Fruit fly (Drosophila melanogaster) whole organism, embryonic: ENCODE results near the gene Hs6st.
A peak's percentile ranks its signal among the peaks of the same experiment; 100 is the strongest.

Source experiments
- Ada2b ChIP-seq: fragments of 200-800 bp; sonication (Bioruptor generic); IDR thresholded peaks from 2 replicates; pipeline ENCODE4 v1.3.6; 2022; ENCODE audit warnings: missing biosample characterization, missing genetic modification characterization
- Atf-2 ChIP-seq: fragments of 200-800 bp; sonication (Bioruptor generic); optimal IDR thresholded peaks from 2 replicates; lab custom pipeline; 2016; ENCODE audit warnings: missing biosample characterization, missing genetic modification characterization
- CG10209 ChIP-seq: fragments of 200-800 bp; sonication (Bioruptor generic); optimal IDR thresholded peaks from 3 replicates; lab custom pipeline; 2017; ENCODE audit warnings: missing biosample characterization, mild to moderate bottlenecking, missing genetic modification characterization, missing genetic modification reagents
- CG10565 ChIP-seq: fragments of 200-800 bp; sonication (Bioruptor generic); optimal IDR thresholded peaks from 3 replicates; lab custom pipeline; 2016; ENCODE audit warnings: missing biosample characterization, mild to moderate bottlenecking, missing genetic modification characterization
- CG12236 ChIP-seq: fragments of 200-800 bp; sonication (Bioruptor generic); optimal IDR thresholded peaks from 2 replicates; lab custom pipeline; 2016; ENCODE audit warnings: missing biosample characterization, missing genetic modification characterization
- CG13624 ChIP-seq: fragments of 200-800 bp; sonication (Bioruptor generic); optimal IDR thresholded peaks from 2 replicates; lab custom pipeline; 2016; ENCODE audit warnings: missing biosample characterization, missing genetic modification characterization
- CG14667 ChIP-seq: fragments of 200-800 bp; sonication (Bioruptor generic); IDR thresholded peaks from 2 replicates; pipeline ENCODE4 v1.3.6; 2022; ENCODE audit warnings: missing biosample characterization, missing genetic modification characterization
- CG14860 ChIP-seq: fragments of 200-800 bp; sonication (Bioruptor generic); IDR thresholded peaks from 3 replicates; pipeline ENCODE4 v1.3.6; 2022; ENCODE audit warnings: missing biosample characterization, missing genetic modification characterization; ENCODE audit not compliant: partially characterized antibody
- CG17359 ChIP-seq: fragments of 200-800 bp; sonication (Bioruptor generic); optimal IDR thresholded peaks from 3 replicates; lab custom pipeline; 2018; ENCODE audit warnings: missing biosample characterization, mild to moderate bottlenecking, missing genetic modification characterization, moderate library complexity
- CG17568 ChIP-seq: fragments of 200-800 bp; sonication (Bioruptor generic); optimal IDR thresholded peaks from 2 replicates; lab custom pipeline; 2018; ENCODE audit warnings: missing biosample characterization, mild to moderate bottlenecking, missing genetic modification characterization, moderate library complexity
- CG17912 ChIP-seq: fragments of 200-800 bp; sonication (Bioruptor generic); optimal IDR thresholded peaks from 2 replicates; lab custom pipeline; 2018; ENCODE audit warnings: missing biosample characterization, mild to moderate bottlenecking, missing genetic modification characterization
- CG3163 ChIP-seq: fragments of 200-800 bp; sonication (Bioruptor generic); optimal IDR thresholded peaks from 3 replicates; lab custom pipeline; 2016; ENCODE audit warnings: missing biosample characterization, missing genetic modification characterization
- CG3281 ChIP-seq: fragments of 200-800 bp; sonication (Bioruptor generic); optimal IDR thresholded peaks from 3 replicates; lab custom pipeline; 2017; ENCODE audit warnings: missing biosample characterization, mild to moderate bottlenecking, missing genetic modification characterization
- CG34376 ChIP-seq: fragments of 200-800 bp; sonication (Bioruptor generic); optimal IDR thresholded peaks from 2 replicates; lab custom pipeline; 2018; ENCODE audit warnings: missing biosample characterization, mild to moderate bottlenecking, missing genetic modification characterization
- CG4424 ChIP-seq: fragments of 200-800 bp; sonication (Bioruptor generic); optimal IDR thresholded peaks from 3 replicates; lab custom pipeline; 2016; ENCODE audit warnings: missing biosample characterization, missing genetic modification characterization
- CG6254 ChIP-seq: fragments of 200-800 bp; sonication (Bioruptor generic); optimal IDR thresholded peaks from 3 replicates; lab custom pipeline; 2017; ENCODE audit warnings: mild to moderate bottlenecking, missing biosample characterization, missing genetic modification reagents, missing genetic modification characterization
- CG6813 ChIP-seq: fragments of 200-800 bp; sonication (Bioruptor generic); optimal IDR thresholded peaks from 2 replicates; lab custom pipeline; 2017; ENCODE audit warnings: missing biosample characterization, missing genetic modification characterization, mild to moderate bottlenecking, moderate library complexity, missing genetic modification reagents
- CG6854 ChIP-seq: fragments of 200-800 bp; sonication (Bioruptor generic); optimal IDR thresholded peaks from 3 replicates; lab custom pipeline; 2017; ENCODE audit warnings: missing biosample characterization, mild to moderate bottlenecking, missing genetic modification characterization
- CG9215 ChIP-seq: fragments of 200-800 bp; sonication (Bioruptor generic); IDR thresholded peaks from 2 replicates; pipeline ENCODE4 v1.3.6; 2022; ENCODE audit warnings: missing biosample characterization, missing genetic modification characterization
- CG9797 ChIP-seq: fragments of 200-800 bp; sonication (Bioruptor generic); optimal IDR thresholded peaks from 3 replicates; lab custom pipeline; 2018; ENCODE audit warnings: missing biosample characterization, mild to moderate bottlenecking, missing genetic modification characterization
- CHES-1-like ChIP-seq: fragments of 200-800 bp; sonication (Bioruptor generic); optimal IDR thresholded peaks from 2 replicates; lab custom pipeline; 2016; ENCODE audit warnings: missing biosample characterization, missing genetic modification characterization
- Dbx ChIP-seq: fragments of 200-800 bp; sonication (Bioruptor generic); IDR thresholded peaks from 3 replicates; pipeline ENCODE4 v1.3.6; 2022; ENCODE audit warnings: missing biosample characterization, missing genetic modification characterization
- Eip74EF ChIP-seq, 2 experiments: fragments of 200-800 bp in 1 of 2; fragments of >200 bp in 1 of 2; sonication (Bioruptor generic) in 1 of 2; optimal IDR thresholded peaks; 2 replicates each; lab custom pipeline; 2017 to 2019; ENCODE audit warnings: missing biosample characterization in 2 of 2, missing genetic modification characterization in 2 of 2, mild to moderate bottlenecking in 1 of 2, moderate library complexity in 1 of 2
- Elba2 ChIP-seq: fragments of 200-800 bp; sonication (Bioruptor generic); optimal IDR thresholded peaks from 3 replicates; lab custom pipeline; 2016; ENCODE audit warnings: missing biosample characterization, missing genetic modification characterization
- Fer2 ChIP-seq: fragments of 200-800 bp; sonication (Bioruptor generic); optimal IDR thresholded peaks from 2 replicates; lab custom pipeline; 2018; ENCODE audit warnings: missing biosample characterization, mild to moderate bottlenecking, missing genetic modification characterization, moderate library complexity
- GATAe ChIP-seq: fragments of 200-800 bp; sonication (Bioruptor generic); conservative IDR thresholded peaks from 2 replicates; pipeline ENCODE4 v1.3.6; 2022; ENCODE audit warnings: missing biosample characterization, missing genetic modification characterization
- Hsf ChIP-seq: fragments of 200-800 bp; sonication (Bioruptor generic); optimal IDR thresholded peaks from 3 replicates; lab custom pipeline; 2016; ENCODE audit warnings: missing biosample characterization, missing genetic modification characterization
- Max ChIP-seq: fragments of 200-800 bp; sonication (Bioruptor generic); optimal IDR thresholded peaks from 2 replicates; lab custom pipeline; 2016; ENCODE audit warnings: missing biosample characterization, mild to moderate bottlenecking, missing genetic modification characterization
- Myb ChIP-seq: fragments of 200-800 bp; sonication (Bioruptor generic); optimal IDR thresholded peaks from 2 replicates; lab custom pipeline; 2016; ENCODE audit warnings: missing biosample characterization, missing genetic modification characterization
- Oaz ChIP-seq: fragments of 200-800 bp; sonication (Bioruptor generic); IDR thresholded peaks from 2 replicates; pipeline ENCODE4 v1.3.6; 2022; ENCODE audit warnings: missing biosample characterization, missing genetic modification characterization
- Taf1 ChIP-seq: fragments of 200-800 bp; sonication (Bioruptor generic); IDR thresholded peaks from 2 replicates; pipeline ENCODE4 v1.3.6; 2022; ENCODE audit warnings: missing biosample characterization, missing genetic modification characterization
- Trl ChIP-seq, 3 experiments: fragments of >200 bp in 2 of 3; fragments of 200-800 bp in 1 of 3; sonication (Bioruptor generic) in 1 of 3; optimal IDR thresholded peaks; 2 replicates in 1 of 3; 3 replicates in 2 of 3; lab custom pipeline; 2016 to 2017; ENCODE audit warnings: missing biosample characterization in 1 of 3, missing genetic modification characterization in 1 of 3
- Xrp1 ChIP-seq: fragments of 200-800 bp; sonication (Bioruptor generic); IDR thresholded peaks from 2 replicates; pipeline ENCODE4 v1.3.6; 2022; ENCODE audit warnings: missing biosample characterization, missing genetic modification characterization
- amos ChIP-seq: fragments of 200-800 bp; sonication (Bioruptor generic); IDR thresholded peaks from 2 replicates; pipeline ENCODE4 v1.3.6; 2022; ENCODE audit warnings: missing biosample characterization, missing genetic modification characterization; ENCODE audit not compliant: partially characterized antibody
- danr ChIP-seq: fragments of 200-800 bp; sonication (Bioruptor generic); IDR thresholded peaks from 2 replicates; pipeline ENCODE4 v1.3.6; 2022; ENCODE audit warnings: missing biosample characterization, missing genetic modification characterization
- dm ChIP-seq: fragments of 200-800 bp; sonication (Bioruptor generic); optimal IDR thresholded peaks from 3 replicates; lab custom pipeline; 2016; ENCODE audit warnings: missing biosample characterization, missing genetic modification characterization
- exex ChIP-seq: fragments of 200-800 bp; sonication (Bioruptor generic); optimal IDR thresholded peaks from 4 replicates; lab custom pipeline; 2018; ENCODE audit warnings: missing biosample characterization, mild to moderate bottlenecking, missing genetic modification characterization, moderate library complexity
- eyg ChIP-seq: fragments of 200-800 bp; sonication (Bioruptor generic); optimal IDR thresholded peaks from 3 replicates; lab custom pipeline; 2016; ENCODE audit warnings: missing biosample characterization, missing genetic modification characterization
- hth ChIP-seq: fragments of >200 bp; optimal IDR thresholded peaks from 2 replicates; lab custom pipeline; 2017; ENCODE audit warnings: inconsistent platforms
- ind ChIP-seq: fragments of 200-800 bp; sonication (Bioruptor generic); optimal IDR thresholded peaks from 3 replicates; lab custom pipeline; 2016; ENCODE audit warnings: missing biosample characterization, missing genetic modification characterization
- nerfin-1 ChIP-seq: fragments of 200-800 bp; sonication (Bioruptor generic); optimal IDR thresholded peaks from 3 replicates; lab custom pipeline; 2019; ENCODE audit warnings: missing biosample characterization, mild to moderate bottlenecking, missing genetic modification characterization, moderate library complexity
- nom ChIP-seq: fragments of 200-800 bp; sonication (Bioruptor generic); optimal IDR thresholded peaks from 2 replicates; lab custom pipeline; 2017; ENCODE audit warnings: missing biosample characterization, missing genetic modification characterization, mild to moderate bottlenecking, moderate library complexity, missing genetic modification reagents
- org-1 ChIP-seq: fragments of 200-800 bp; sonication (Bioruptor generic); optimal IDR thresholded peaks from 2 replicates; lab custom pipeline; 2017; ENCODE audit warnings: missing biosample characterization, missing genetic modification characterization
- pros ChIP-seq: fragments of 200-800 bp; sonication (Bioruptor generic); optimal IDR thresholded peaks from 3 replicates; lab custom pipeline; 2019; ENCODE audit warnings: missing biosample characterization, mild to moderate bottlenecking, missing genetic modification characterization, moderate library complexity
- repo ChIP-seq: fragments of 200-800 bp; sonication (Bioruptor generic); optimal IDR thresholded peaks from 2 replicates; lab custom pipeline; 2016; ENCODE audit warnings: missing biosample characterization, missing genetic modification characterization
- sc ChIP-seq, 3 experiments: fragments of >200 bp in 2 of 3; fragments of 200-800 bp in 1 of 3; sonication (Bioruptor generic) in 1 of 3; optimal IDR thresholded peaks; 2 replicates in 2 of 3; 3 replicates in 1 of 3; lab custom pipeline; 2017; ENCODE audit warnings: mild to moderate bottlenecking in 1 of 3, missing biosample characterization in 1 of 3, missing genetic modification characterization in 1 of 3, missing genetic modification reagents in 1 of 3
- sr ChIP-seq: fragments of 200-800 bp; sonication (Bioruptor generic); IDR thresholded peaks from 3 replicates; pipeline ENCODE4 v1.3.6; 2022; ENCODE audit warnings: missing biosample characterization, missing genetic modification characterization
- ssp ChIP-seq: fragments of 200-800 bp; sonication (Bioruptor generic); IDR thresholded peaks from 2 replicates; pipeline ENCODE4 v1.3.6; 2022; ENCODE audit warnings: missing biosample characterization, missing genetic modification characterization
- unc-4 ChIP-seq: fragments of 200-800 bp; sonication (Bioruptor generic); IDR thresholded peaks from 2 replicates; pipeline ENCODE4 v1.3.6; 2022; ENCODE audit warnings: missing biosample characterization, missing genetic modification characterization; ENCODE audit not compliant: partially characterized antibody
- zen2 ChIP-seq: fragments of 200-800 bp; sonication (Bioruptor generic); IDR thresholded peaks from 3 replicates; pipeline ENCODE4 v1.3.6; 2022; ENCODE audit warnings: missing biosample characterization, missing genetic modification characterization; ENCODE audit not compliant: partially characterized antibody

The Hs6st gene

dm6 chr3R:19999474-19999873 is 8.8 kb downstream of the Hs6st start (continued):
- TF ChIP-seq CG14860 (GFP tag; lab: Robert Waterston, UW) (no peak), hth (lab: Kevin White, UChicago) (no peak), ssp (GFP tag; lab: Robert Waterston, UW) (peak; percentile 69), CG6813 (peak; percentile 54), CG4424 (GFP tag; lab: Kevin White, UChicago) (peak; percentile 67), Dbx (GFP tag; lab: Robert Waterston, UW) (peak; percentile 76), CG9215 (GFP tag; lab: Robert Waterston, UW) (no peak; the same call in 1 of the 2 replicates), Max (GFP tag; lab: Kevin White, UChicago) (peak; percentile 13), pros (no peak), Taf1 (GFP tag; lab: Robert Waterston, UW) (0 out of 2 replicates have a peak, but pooled peaks have one; percentile 36), Ada2b (peak; percentile 75), eyg (no peak), Myb (no peak), Eip74EF (GFP tag; optimal IDR thresholded peaks at IDR 0.05; lab: Kevin White, UChicago) (peak in 1 of 2 experiments; percentile 72), zen2 (no peak), CG9797 (no peak), Atf-2 (GFP tag; lab: Kevin White, UChicago) (no peak), repo (GFP tag; lab: Kevin White, UChicago) (no peak), CG34376 (GFP tag; lab: Kevin White, UChicago) (no peak), CG12236 (no peak), CG17912 (no peak), Hsf (peak; percentile 49), Trl (optimal IDR thresholded peaks at IDR 0.05; lab: Kevin White, UChicago) (no peak), Trl (GFP tag; optimal IDR thresholded peaks at IDR 0.05; lab: Kevin White, UChicago) (peak; percentile 14), Elba2 (no peak), CG3281 (GFP tag; lab: Kevin White, UChicago) (peak; percentile 72), nom (peak; percentile 36), dm (GFP tag; lab: Kevin White, UChicago) (no peak), Oaz (GFP tag; lab: Robert Waterston, UW) (peak; percentile 60; the same call in 1 of the 2 replicates), CG17568 (GFP tag; lab: Kevin White, UChicago) (peak; percentile 18), CG17359 (tag; lab: Kevin White, UChicago) (peak; percentile 90), CG10565 (GFP tag; lab: Kevin White, UChicago) (no peak), CG6854 (GFP tag; lab: Kevin White, UChicago) (peak; percentile 39), CG3163 (no peak), danr (no peak), CG14667 (GFP tag; lab: Robert Waterston, UW) (peak; percentile 72), nerfin-1 (tag; lab: Kevin White, UChicago) (peak; percentile 70), Fer2 (tag; lab: Kevin White, UChicago) (peak; percentile 53), CG6254 (GFP tag; lab: Kevin White, UChicago) (peak; percentile 42), sr (GFP tag; lab: Robert Waterston, UW) (no peak), CG10209 (peak; percentile 73), ind (GFP tag; lab: Kevin White, UChicago) (peak; percentile 58), org-1 (peak; percentile 66), CHES-1-like (no peak), sc (optimal IDR thresholded peaks at IDR 0.05; lab: Kevin White, UChicago) (no peak), sc (GFP tag; optimal IDR thresholded peaks at IDR 0.05; lab: Kevin White, UChicago) (peak; percentile 38), CG13624 (GFP tag; lab: Kevin White, UChicago) (no peak), exex (peak; percentile 39), GATAe (GFP tag; lab: Robert Waterston, UW) (no peak), amos (GFP tag; lab: Robert Waterston, UW) (no peak), Xrp1 (GFP tag; lab: Robert Waterston, UW) (peak; percentile 94), unc-4 (no peak)
